Worm (Caenorhabditis elegans) whole organism, early embryonic: ENCODE measurements around the gene sra-38.

ENCODE experiments used
- B0310.2 ChIP-seq: sonication (generic microtip); optimal IDR thresholded peaks from 2 replicates; lab custom pipeline; 2016; ENCODE audit warnings: mild to moderate bottlenecking, missing genetic modification characterization, missing compliant biosample characterization
- F13C5.2 ChIP-seq: sonication (generic microtip); optimal IDR thresholded peaks from 2 replicates; lab custom pipeline; 2017; ENCODE audit warnings: mild to moderate bottlenecking, missing genetic modification characterization, inconsistent platforms, missing compliant biosample characterization
- aly-1 ChIP-seq: sonication (generic microtip); optimal IDR thresholded peaks from 2 replicates; lab custom pipeline; 2016; ENCODE audit warnings: missing genetic modification characterization, missing compliant biosample characterization
- ama-1 ChIP-seq: fragments of 150-350 bp; optimal IDR thresholded peaks from 2 replicates; lab custom pipeline; 2014
- ceh-13 ChIP-seq: fragments of 200-800 bp; sonication (Bioruptor generic); optimal IDR thresholded peaks from 2 replicates; lab custom pipeline; 2018; ENCODE audit warnings: mild to moderate bottlenecking, missing genetic modification characterization, missing compliant biosample characterization
- ceh-36 ChIP-seq: sonication (generic microtip); optimal IDR thresholded peaks from 2 replicates; lab custom pipeline; 2016; ENCODE audit warnings: missing genetic modification characterization, inconsistent platforms, missing compliant biosample characterization
- ets-7 ChIP-seq: sonication (generic microtip); optimal IDR thresholded peaks from 2 replicates; lab custom pipeline; 2016; ENCODE audit warnings: missing genotype, missing genetic modification characterization, missing compliant biosample characterization
- flt-1 ChIP-seq: fragments of 200-800 bp; sonication (Bioruptor generic); IDR thresholded peaks from 2 replicates; pipeline ENCODE4 v1.3.6; 2022; ENCODE audit warnings: missing genetic modification characterization, missing compliant biosample characterization
- hmbx-1 ChIP-seq: sonication (generic microtip); optimal IDR thresholded peaks from 2 replicates; lab custom pipeline; 2016; ENCODE audit warnings: mild to moderate bottlenecking, missing genetic modification characterization, missing compliant biosample characterization
- hmg-4 ChIP-seq: fragments of 200-800 bp; sonication (Bioruptor generic); optimal IDR thresholded peaks from 2 replicates; lab custom pipeline; 2018; ENCODE audit warnings: mild to moderate bottlenecking, missing genetic modification characterization, missing compliant biosample characterization
- hnd-1 ChIP-seq: sonication (generic microtip); optimal IDR thresholded peaks from 2 replicates; lab custom pipeline; 2016; ENCODE audit warnings: missing genetic modification characterization, missing compliant biosample characterization
- pes-1 ChIP-seq: fragments of 200-800 bp; sonication (Bioruptor generic); IDR thresholded peaks from 2 replicates; pipeline ENCODE4 v1.3.6; 2022; ENCODE audit warnings: missing genetic modification reagents, missing genetic modification characterization, missing compliant biosample characterization
- scrt-1 ChIP-seq: fragments of 200-800 bp; sonication (Bioruptor generic); IDR thresholded peaks from 2 replicates; pipeline ENCODE4 v1.3.6; 2022; ENCODE audit warnings: missing genetic modification characterization, missing compliant biosample characterization
- sea-1 ChIP-seq: fragments of 200-800 bp; sonication (Bioruptor generic); conservative IDR thresholded peaks from 2 replicates; pipeline ENCODE4 v1.3.6; 2022; ENCODE audit warnings: missing genetic modification characterization, missing compliant biosample characterization
- tbx-11 ChIP-seq: fragments of 200-800 bp; sonication (Bioruptor generic); IDR thresholded peaks from 2 replicates; pipeline ENCODE4 v1.3.6; 2022; ENCODE audit warnings: missing genetic modification characterization, missing compliant biosample characterization
- tbx-37 ChIP-seq: fragments of 200-800 bp; sonication (Bioruptor generic); conservative IDR thresholded peaks from 2 replicates; pipeline ENCODE4 v1.3.6; 2022; ENCODE audit warnings: missing genetic modification reagents, missing genetic modification characterization, missing compliant biosample characterization
- tra-4 ChIP-seq: sonication (generic microtip); optimal IDR thresholded peaks from 2 replicates; lab custom pipeline; 2017; ENCODE audit warnings: missing genetic modification characterization, missing compliant biosample characterization

Gene sra-38

ce11 chrX:13864191-13864590 lies 35.8 kb downstream of the sra-38 start, which contains the start of gene M03B6.3:
TSS of gene M03B6.3 (minus strand) at chrX:13864292.
- TF ChIP-seq hnd-1 (no peak), tbx-11 (no peak), ceh-13 (GFP tag; lab: Kevin White, UChicago) (no peak), scrt-1 (GFP tag; lab: Robert Waterston, UW) (no peak), pes-1 (no peak), ceh-36 (tag; lab: Kevin White, UChicago) (no peak)

- TF ChIP-seq tbx-37 (no peak), tbx-11 (no peak), ama-1 (lab: Kevin White, UChicago) (no peak), hmbx-1 (tag; lab: Kevin White, UChicago) (no peak), tra-4 (tag; lab: Kevin White, UChicago) (no peak), pes-1 (no peak), flt-1 (GFP tag; lab: Robert Waterston, UW) (no peak), hnd-1 (no peak), sea-1 (GFP tag; lab: Robert Waterston, UW) (no peak), F13C5.2 (tag; lab: Kevin White, UChicago) (no peak), ceh-36 (tag; lab: Kevin White, UChicago) (no peak), aly-1 (tag; lab: Kevin White, UChicago) (no peak), B0310.2 (no peak), hmg-4 (GFP tag; lab: Kevin White, UChicago) (no peak), ceh-13 (GFP tag; lab: Kevin White, UChicago) (no peak), scrt-1 (GFP tag; lab: Robert Waterston, UW) (no peak), ets-7 (tag; lab: Kevin White, UChicago) (no peak)
Measured at ce11 chrX:13858693-13859092, 41.3 kb downstream of the sra-38 start, which contains the start of gene M03B6.4. TSS of gene M03B6.4 (plus strand) at chrX:13858841.

- TF ChIP-seq flt-1 (GFP tag; lab: Robert Waterston, UW): no peak
- TF ChIP-seq sea-1 (GFP tag; lab: Robert Waterston, UW): no peak
- no peak for TF ChIP-seq tra-4 (tag; lab: Kevin White, UChicago)
- TF ChIP-seq ceh-13 (GFP tag; lab: Kevin White, UChicago): no peak
- no peak for TF ChIP-seq scrt-1 (GFP tag; lab: Robert Waterston, UW)
- no peak for TF ChIP-seq pes-1
- no peak for TF ChIP-seq tbx-11
- TF ChIP-seq ama-1 (lab: Kevin White, UChicago): no peak
- no peak for TF ChIP-seq aly-1 (tag; lab: Kevin White, UChicago)
- no peak for TF ChIP-seq B0310.2
- no peak for TF ChIP-seq F13C5.2 (tag; lab: Kevin White, UChicago)
- no peak for TF ChIP-seq tbx-37
- no peak for TF ChIP-seq hmg-4 (GFP tag; lab: Kevin White, UChicago)
- TF ChIP-seq ets-7 (tag; lab: Kevin White, UChicago): no peak
Measured at ce11 chrX:13855928-13856327, 44.0 kb downstream of the sra-38 start.

- TF ChIP-seq flt-1 (GFP tag; lab: Robert Waterston, UW): no peak
- TF ChIP-seq B0310.2: no peak
- no peak for TF ChIP-seq hmg-4 (GFP tag; lab: Kevin White, UChicago)
- TF ChIP-seq hmbx-1 (tag; lab: Kevin White, UChicago): no peak
- TF ChIP-seq hnd-1: no peak
- TF ChIP-seq sea-1 (GFP tag; lab: Robert Waterston, UW): no peak
- TF ChIP-seq tbx-37: no peak
- TF ChIP-seq pes-1: no peak
- TF ChIP-seq F13C5.2 (tag; lab: Kevin White, UChicago): no peak
Measured at ce11 chrX:13852606-13853005, 47.3 kb downstream of the sra-38 start, which contains the start of gene mct-3. TSS of gene mct-3 (plus strand) at chrX:13852906.

ce11 chrX:13851590-13851989 lies 48.4 kb downstream of the sra-38 start:
- TF ChIP-seq F13C5.2 (tag; lab: Kevin White, UChicago) (no peak), ceh-13 (GFP tag; lab: Kevin White, UChicago) (no peak), scrt-1 (GFP tag; lab: Robert Waterston, UW) (no peak), tbx-11 (no peak), tra-4 (tag; lab: Kevin White, UChicago) (no peak), hmbx-1 (tag; lab: Kevin White, UChicago) (no peak), sea-1 (GFP tag; lab: Robert Waterston, UW) (no peak), hnd-1 (no peak), tbx-37 (no peak)

- TF ChIP-seq pes-1 (no peak), ceh-36 (tag; lab: Kevin White, UChicago) (no peak), aly-1 (tag; lab: Kevin White, UChicago) (no peak), ets-7 (tag; lab: Kevin White, UChicago) (no peak), flt-1 (GFP tag; lab: Robert Waterston, UW) (no peak), tbx-11 (no peak), F13C5.2 (tag; lab: Kevin White, UChicago) (no peak)
Measured at ce11 chrX:13850359-13850758, 49.6 kb downstream of the sra-38 start.
